Fruit fly (Drosophila melanogaster) whole organism, embryonic: ENCODE data around the gene CG14102.

Experiments used
- CG1024 ChIP-seq: fragments of 200-800 bp; sonication (Bioruptor generic); IDR thresholded peaks from 2 replicates; pipeline ENCODE4 v1.3.6; 2022; ENCODE audit warnings: missing biosample characterization, missing genetic modification characterization
- CG10543 ChIP-seq: fragments of 200-800 bp; sonication (Bioruptor generic); optimal IDR thresholded peaks from 3 replicates; lab custom pipeline; 2017; ENCODE audit warnings: missing biosample characterization, mild to moderate bottlenecking, missing genetic modification characterization, moderate library complexity
- CG10654 ChIP-seq: fragments of 200-800 bp; sonication (Bioruptor generic); optimal IDR thresholded peaks from 2 replicates; lab custom pipeline; 2016; ENCODE audit warnings: missing biosample characterization, missing genetic modification characterization
- CG11085 ChIP-seq: fragments of 200-800 bp; sonication (Bioruptor generic); IDR thresholded peaks from 2 replicates; pipeline ENCODE4 v1.3.6; 2022; ENCODE audit warnings: missing biosample characterization, missing genetic modification characterization
- CG11504 ChIP-seq: fragments of 200-800 bp; sonication (Bioruptor generic); optimal IDR thresholded peaks from 3 replicates; lab custom pipeline; 2019; ENCODE audit warnings: missing biosample characterization, mild to moderate bottlenecking, missing genetic modification characterization, moderate library complexity
- CG11723 ChIP-seq: fragments of 200-800 bp; sonication (Bioruptor generic); optimal IDR thresholded peaks from 2 replicates; lab custom pipeline; 2017; ENCODE audit warnings: missing biosample characterization, mild to moderate bottlenecking, missing genetic modification characterization
- CG14667 ChIP-seq: fragments of 200-800 bp; sonication (Bioruptor generic); IDR thresholded peaks from 2 replicates; pipeline ENCODE4 v1.3.6; 2022; ENCODE audit warnings: missing biosample characterization, missing genetic modification characterization
- CG15514 ChIP-seq: fragments of 200-800 bp; sonication (Bioruptor generic); optimal IDR thresholded peaks from 3 replicates; lab custom pipeline; 2017; ENCODE audit warnings: missing biosample characterization, missing genetic modification characterization, mild to moderate bottlenecking, moderate library complexity, missing genetic modification reagents
- CG16815 ChIP-seq: fragments of 200-800 bp; sonication (Bioruptor generic); optimal IDR thresholded peaks from 3 replicates; lab custom pipeline; 2017; ENCODE audit warnings: missing biosample characterization, mild to moderate bottlenecking, missing genetic modification characterization
- CG18599 ChIP-seq: fragments of 200-800 bp; sonication (Bioruptor generic); optimal IDR thresholded peaks from 3 replicates; lab custom pipeline; 2017; ENCODE audit warnings: missing biosample characterization, missing genetic modification characterization, mild to moderate bottlenecking, moderate library complexity, missing genetic modification reagents
- CG2712 ChIP-seq: fragments of 200-800 bp; optimal IDR thresholded peaks from 3 replicates; lab custom pipeline; 2019; ENCODE audit warnings: missing biosample characterization, mild to moderate bottlenecking, missing genetic modification characterization, moderate library complexity
- CG4282 ChIP-seq: fragments of 200-800 bp; sonication (Bioruptor generic); optimal IDR thresholded peaks from 2 replicates; lab custom pipeline; 2016; ENCODE audit warnings: missing biosample characterization, missing genetic modification characterization
- CG5245 ChIP-seq: fragments of 200-800 bp; sonication (Bioruptor generic); optimal IDR thresholded peaks from 3 replicates; lab custom pipeline; 2016; ENCODE audit warnings: missing biosample characterization, missing genetic modification characterization
- CG6791 ChIP-seq: fragments of 200-800 bp; sonication (Bioruptor generic); IDR thresholded peaks from 3 replicates; pipeline ENCODE4 v1.3.6; 2022; ENCODE audit warnings: missing biosample characterization, missing genetic modification characterization; ENCODE audit not compliant: partially characterized antibody
- CG8924 ChIP-seq: fragments of 200-800 bp; optimal IDR thresholded peaks from 3 replicates; lab custom pipeline; 2019; ENCODE audit warnings: missing biosample characterization, mild to moderate bottlenecking, missing genetic modification characterization, moderate library complexity
- D19A ChIP-seq: fragments of 200-800 bp; optimal IDR thresholded peaks from 3 replicates; lab custom pipeline; 2019; ENCODE audit warnings: missing biosample characterization, mild to moderate bottlenecking, missing genetic modification characterization, moderate library complexity
- Dfd ChIP-seq, 2 experiments: fragments of >200 bp; optimal IDR thresholded peaks; 2 replicates each; lab custom pipeline; 2017; ENCODE audit warnings: missing biosample characterization in 2 of 2, missing genetic modification characterization in 2 of 2
- HLH54F ChIP-seq: fragments of 200-800 bp; sonication (Bioruptor generic); optimal IDR thresholded peaks from 3 replicates; lab custom pipeline; 2016; ENCODE audit warnings: missing biosample characterization, missing genetic modification characterization
- Hr51 ChIP-seq, 2 experiments: fragments of 200-800 bp; sonication (Bioruptor generic); optimal IDR thresholded peaks; 2 replicates in 1 of 2; 3 replicates in 1 of 2; lab custom pipeline; 2016 to 2018; ENCODE audit warnings: missing biosample characterization in 2 of 2, missing genetic modification characterization in 2 of 2, mild to moderate bottlenecking in 1 of 2, moderate library complexity in 1 of 2
- Jarid2 ChIP-seq: fragments of 200-800 bp; sonication (Bioruptor generic); optimal IDR thresholded peaks from 3 replicates; lab custom pipeline; 2017; ENCODE audit warnings: mild to moderate bottlenecking, missing biosample characterization, missing genetic modification reagents, missing genetic modification characterization
- MBD-R2 ChIP-seq: fragments of 200-800 bp; sonication (Bioruptor generic); IDR thresholded peaks from 2 replicates; pipeline ENCODE4 v1.3.6; 2022; ENCODE audit warnings: missing biosample characterization, missing genetic modification characterization
- Med ChIP-seq: fragments of 200-800 bp; sonication (Bioruptor generic); peaks from one replicate; lab custom pipeline; 2016; ENCODE audit warnings: missing biosample characterization, missing genetic modification characterization, mild to moderate bottlenecking, inconsistent platforms, moderate library complexity
- Optix ChIP-seq: fragments of 200-800 bp; sonication (Bioruptor generic); IDR thresholded peaks from 3 replicates; pipeline ENCODE4 v1.3.6; 2022; ENCODE audit warnings: missing biosample characterization, missing genetic modification characterization
- Rfx ChIP-seq: fragments of 200-800 bp; sonication (Bioruptor generic); IDR thresholded peaks from 2 replicates; pipeline ENCODE4 v1.3.6; 2022; ENCODE audit warnings: missing biosample characterization, missing genetic modification characterization
- Sox102F ChIP-seq: fragments of 200-800 bp; sonication (Bioruptor generic); optimal IDR thresholded peaks from 2 replicates; lab custom pipeline; 2018; ENCODE audit warnings: missing biosample characterization, mild to moderate bottlenecking, missing genetic modification characterization, moderate library complexity
- Spps ChIP-seq: fragments of 200-800 bp; sonication (Bioruptor generic); optimal IDR thresholded peaks from 2 replicates; lab custom pipeline; 2018; ENCODE audit warnings: missing biosample characterization, mild to moderate bottlenecking, missing genetic modification characterization
- Trl ChIP-seq, 3 experiments: fragments of >200 bp in 2 of 3; fragments of 200-800 bp in 1 of 3; sonication (Bioruptor generic) in 1 of 3; optimal IDR thresholded peaks; 2 replicates in 1 of 3; 3 replicates in 2 of 3; lab custom pipeline; 2016 to 2017; ENCODE audit warnings: missing biosample characterization in 1 of 3, missing genetic modification characterization in 1 of 3
- ab ChIP-seq: fragments of 200-800 bp; sonication (Bioruptor generic); optimal IDR thresholded peaks from 2 replicates; lab custom pipeline; 2016; ENCODE audit warnings: missing biosample characterization, missing genetic modification characterization
- abd-A ChIP-seq: fragments of 200-800 bp; sonication (Bioruptor generic); optimal IDR thresholded peaks from 3 replicates; lab custom pipeline; 2019; ENCODE audit warnings: missing biosample characterization, mild to moderate bottlenecking, missing genetic modification characterization, moderate library complexity
- aop ChIP-seq: fragments of 200-800 bp; sonication (Bioruptor generic); IDR thresholded peaks from 2 replicates; pipeline ENCODE4 v1.3.6; 2022; ENCODE audit warnings: missing biosample characterization, missing genetic modification characterization
- az2 ChIP-seq: fragments of 200-800 bp; sonication (Bioruptor generic); optimal IDR thresholded peaks from 3 replicates; lab custom pipeline; 2016; ENCODE audit warnings: missing biosample characterization, missing genetic modification characterization
- chinmo ChIP-seq: fragments of 200-800 bp; sonication (Bioruptor generic); IDR thresholded peaks from 4 replicates; pipeline ENCODE4 v1.3.6; 2022; ENCODE audit warnings: missing biosample characterization, missing genetic modification characterization; ENCODE audit not compliant: partially characterized antibody
- crc ChIP-seq: fragments of 200-800 bp; sonication (Bioruptor generic); optimal IDR thresholded peaks from 2 replicates; lab custom pipeline; 2016; ENCODE audit warnings: missing biosample characterization, missing genetic modification characterization
- crol ChIP-seq: fragments of 200-800 bp; sonication (Bioruptor generic); IDR thresholded peaks from 2 replicates; pipeline ENCODE4 v1.3.6; 2022; ENCODE audit warnings: missing biosample characterization, missing genetic modification characterization
- ewg ChIP-seq: fragments of 200-800 bp; sonication (Bioruptor generic); optimal IDR thresholded peaks from 3 replicates; lab custom pipeline; 2017; ENCODE audit warnings: mild to moderate bottlenecking, missing biosample characterization, missing genetic modification reagents, missing genetic modification characterization
- eyg ChIP-seq: fragments of 200-800 bp; sonication (Bioruptor generic); optimal IDR thresholded peaks from 3 replicates; lab custom pipeline; 2016; ENCODE audit warnings: missing biosample characterization, missing genetic modification characterization
- fd96Cb ChIP-seq: fragments of 200-800 bp; sonication (Bioruptor generic); optimal IDR thresholded peaks from 2 replicates; lab custom pipeline; 2018; ENCODE audit warnings: missing biosample characterization, mild to moderate bottlenecking, missing genetic modification characterization, moderate library complexity
- gem ChIP-seq: fragments of 200-800 bp; sonication (Bioruptor generic); optimal IDR thresholded peaks from 2 replicates; lab custom pipeline; 2019; ENCODE audit warnings: missing biosample characterization, mild to moderate bottlenecking, missing genetic modification characterization, moderate library complexity
- hb ChIP-seq: fragments of 200-800 bp; sonication (Bioruptor generic); IDR thresholded peaks from 3 replicates; pipeline ENCODE4 v1.3.6; 2022; ENCODE audit warnings: missing biosample characterization, missing genetic modification characterization; ENCODE audit not compliant: partially characterized antibody
- hth ChIP-seq: fragments of >200 bp; optimal IDR thresholded peaks from 2 replicates; lab custom pipeline; 2017; ENCODE audit warnings: inconsistent platforms
- nom ChIP-seq: fragments of 200-800 bp; sonication (Bioruptor generic); optimal IDR thresholded peaks from 2 replicates; lab custom pipeline; 2017; ENCODE audit warnings: missing biosample characterization, missing genetic modification characterization, mild to moderate bottlenecking, moderate library complexity, missing genetic modification reagents
- oc ChIP-seq: fragments of 200-800 bp; sonication (Bioruptor generic); optimal IDR thresholded peaks from 2 replicates; lab custom pipeline; 2018; ENCODE audit warnings: missing biosample characterization, mild to moderate bottlenecking, missing genetic modification characterization, moderate library complexity
- psq ChIP-seq: fragments of 200-800 bp; sonication (Bioruptor generic); optimal IDR thresholded peaks from 2 replicates; lab custom pipeline; 2017; ENCODE audit warnings: missing biosample characterization, missing genetic modification characterization
- ranshi ChIP-seq: fragments of 200-800 bp; sonication (Bioruptor generic); IDR thresholded peaks from 2 replicates; pipeline ENCODE4 v1.3.6; 2022; ENCODE audit warnings: missing biosample characterization, missing genetic modification characterization
- salm ChIP-seq: fragments of 200-800 bp; sonication (Bioruptor generic); optimal IDR thresholded peaks from 2 replicates; lab custom pipeline; 2018; ENCODE audit warnings: missing biosample characterization, mild to moderate bottlenecking, missing genetic modification characterization
- sd ChIP-seq: fragments of 200-800 bp; sonication (Bioruptor generic); optimal IDR thresholded peaks from 3 replicates; lab custom pipeline; 2018; ENCODE audit warnings: missing biosample characterization, mild to moderate bottlenecking, missing genetic modification characterization, moderate library complexity
- sim ChIP-seq: fragments of 200-800 bp; sonication (Bioruptor generic); IDR thresholded peaks from 2 replicates; pipeline ENCODE4 v1.3.6; 2022; ENCODE audit warnings: missing biosample characterization, missing genetic modification characterization
- slp2 ChIP-seq: fragments of 200-800 bp; sonication (Bioruptor generic); optimal IDR thresholded peaks from 2 replicates; lab custom pipeline; 2016; ENCODE audit warnings: missing biosample characterization, missing genetic modification characterization
- sob ChIP-seq: fragments of 200-800 bp; sonication (Bioruptor generic); IDR thresholded peaks from 2 replicates; pipeline ENCODE4 v1.3.6; 2022; ENCODE audit warnings: missing biosample characterization, missing genetic modification characterization
- trem ChIP-seq: fragments of 200-800 bp; optimal IDR thresholded peaks from 3 replicates; lab custom pipeline; 2019; ENCODE audit warnings: missing biosample characterization, mild to moderate bottlenecking, missing genetic modification characterization, moderate library complexity
- zfh1 ChIP-seq: fragments of 200-800 bp; sonication (Bioruptor generic); IDR thresholded peaks from 3 replicates; pipeline ENCODE4 v1.3.6; 2022; ENCODE audit warnings: missing biosample characterization, missing genetic modification characterization

CG14102 gene

dm6 chr3L:19833227-19833626 is 32.1 kb upstream of the CG14102 start (continued):
- peak; percentile 28; the same call in 1 of the 2 replicates for TF ChIP-seq sim
- no peak for TF ChIP-seq Dfd (GFP tag; optimal IDR thresholded peaks at IDR 0.05; lab: Kevin White, UChicago)
- TF ChIP-seq aop (GFP tag; lab: Robert Waterston, UW) = no peak
- no peak for TF ChIP-seq CG10654 (GFP tag; lab: Kevin White, UChicago)
- no peak for TF ChIP-seq gem (tag; lab: Kevin White, UChicago)
- no peak for TF ChIP-seq Hr51 (GFP tag; optimal IDR thresholded peaks at IDR 0.05; lab: Kevin White, UChicago)
- TF ChIP-seq hb (GFP tag; lab: Robert Waterston, UW) = no peak
- no peak for TF ChIP-seq Rfx (GFP tag; lab: Robert Waterston, UW)
- no peak for TF ChIP-seq CG1024 (GFP tag; lab: Robert Waterston, UW)
- no peak for TF ChIP-seq eyg
- TF ChIP-seq CG8924 (tag; lab: Kevin White, UChicago) = no peak
- TF ChIP-seq nom (GFP tag; lab: Kevin White, UChicago) = peak; percentile 48
- no peak for TF ChIP-seq CG11504 (tag; lab: Kevin White, UChicago)
- no peak for TF ChIP-seq oc (tag; lab: Kevin White, UChicago)
- TF ChIP-seq CG18599 (GFP tag; lab: Kevin White, UChicago) = no peak
- no peak for TF ChIP-seq zfh1 (GFP tag; lab: Robert Waterston, UW)
- no peak for TF ChIP-seq CG11723 (GFP tag; lab: Kevin White, UChicago)
- no peak for TF ChIP-seq CG14667
- TF ChIP-seq crc = no peak
- no peak for TF ChIP-seq ewg
- TF ChIP-seq abd-A = no peak
- peak; percentile 28; the same call in 1 of the 2 replicates for TF ChIP-seq MBD-R2 (GFP tag; lab: Robert Waterston, UW)
- TF ChIP-seq D19A (tag; lab: Kevin White, UChicago) = no peak
- no peak for TF ChIP-seq slp2 (GFP tag; lab: Kevin White, UChicago)
- TF ChIP-seq sd (tag; lab: Kevin White, UChicago) = no peak
- no peak for TF ChIP-seq Optix (GFP tag; lab: Robert Waterston, UW)
- no peak for TF ChIP-seq Spps (tag; lab: Kevin White, UChicago)
- no peak for TF ChIP-seq CG4282 (GFP tag; lab: Kevin White, UChicago)
- no peak for TF ChIP-seq chinmo
- TF ChIP-seq Med (GFP tag; lab: Kevin White, UChicago) = peak; percentile 60
- TF ChIP-seq CG10543 (GFP tag; lab: Kevin White, UChicago) = no peak
- TF ChIP-seq sob = no peak
- peak; percentile 36 for TF ChIP-seq psq (GFP tag; lab: Kevin White, UChicago)
- peak; percentile 62 to 70 for TF ChIP-seq Trl (optimal IDR thresholded peaks at IDR 0.05; lab: Kevin White, UChicago)
- no peak for TF ChIP-seq Trl (GFP tag; optimal IDR thresholded peaks at IDR 0.05; lab: Kevin White, UChicago)
- TF ChIP-seq trem = no peak
- no peak for TF ChIP-seq CG16815
- TF ChIP-seq Sox102F (GFP tag; lab: Kevin White, UChicago) = no peak
- no peak for TF ChIP-seq CG11085 (GFP tag; lab: Robert Waterston, UW)
- TF ChIP-seq HLH54F (GFP tag; lab: Kevin White, UChicago) = no peak
- TF ChIP-seq Jarid2 = no peak
- no peak for TF ChIP-seq CG2712 (tag; lab: Kevin White, UChicago)
- no peak for TF ChIP-seq hth (lab: Kevin White, UChicago)
- TF ChIP-seq CG5245 (GFP tag; lab: Kevin White, UChicago) = no peak
- TF ChIP-seq ab (GFP tag; lab: Kevin White, UChicago) = no peak
- peak; percentile 14 for TF ChIP-seq CG15514 (GFP tag; lab: Kevin White, UChicago)
- peak; percentile 70 for TF ChIP-seq crol (GFP tag; lab: Robert Waterston, UW)
- no peak for TF ChIP-seq salm (tag; lab: Kevin White, UChicago)
- TF ChIP-seq ranshi (GFP tag; lab: Robert Waterston, UW) = no peak
- TF ChIP-seq az2 (GFP tag; lab: Kevin White, UChicago) = no peak
- TF ChIP-seq CG6791 (GFP tag; lab: Robert Waterston, UW) = no peak
- no peak for TF ChIP-seq fd96Cb (tag; lab: Kevin White, UChicago)
